Fruit fly (Drosophila melanogaster) whole organism, embryonic: ENCODE results near the gene Kyat.

ENCODE experiments used
- BEAF-32 ChIP-seq: fragments of 200-800 bp; sonication (Bioruptor generic); optimal IDR thresholded peaks from 3 replicates; lab custom pipeline; 2017; ENCODE audit warnings: missing biosample characterization, missing genetic modification characterization, mild to moderate bottlenecking, moderate library complexity, missing genetic modification reagents
- CG10274 ChIP-seq: fragments of 200-800 bp; sonication (Bioruptor generic); optimal IDR thresholded peaks from 3 replicates; lab custom pipeline; 2017; ENCODE audit warnings: missing biosample characterization, mild to moderate bottlenecking, missing genetic modification characterization
- CG11696 ChIP-seq: fragments of 200-800 bp; sonication (Bioruptor generic); IDR thresholded peaks from 2 replicates; pipeline ENCODE4 v1.3.6; 2022; ENCODE audit warnings: missing biosample characterization, missing genetic modification characterization
- CG12104 ChIP-seq: fragments of 200-800 bp; sonication (Bioruptor generic); optimal IDR thresholded peaks from 3 replicates; lab custom pipeline; 2016; ENCODE audit warnings: missing biosample characterization, missing genetic modification characterization
- CG13424 ChIP-seq: fragments of 200-800 bp; sonication (Bioruptor generic); optimal IDR thresholded peaks from 2 replicates; lab custom pipeline; 2019; ENCODE audit warnings: missing biosample characterization, mild to moderate bottlenecking, missing genetic modification characterization, moderate library complexity
- CG13624 ChIP-seq: fragments of 200-800 bp; sonication (Bioruptor generic); optimal IDR thresholded peaks from 2 replicates; lab custom pipeline; 2016; ENCODE audit warnings: missing biosample characterization, missing genetic modification characterization
- CG14710 ChIP-seq: fragments of 200-800 bp; sonication (Bioruptor generic); optimal IDR thresholded peaks from 3 replicates; lab custom pipeline; 2019; ENCODE audit warnings: missing biosample characterization, mild to moderate bottlenecking, missing genetic modification characterization, moderate library complexity
- CG15514 ChIP-seq: fragments of 200-800 bp; sonication (Bioruptor generic); optimal IDR thresholded peaks from 3 replicates; lab custom pipeline; 2017; ENCODE audit warnings: missing biosample characterization, missing genetic modification characterization, mild to moderate bottlenecking, moderate library complexity, missing genetic modification reagents
- CG18262 ChIP-seq: fragments of 200-800 bp; optimal IDR thresholded peaks from 3 replicates; lab custom pipeline; 2019; ENCODE audit warnings: missing biosample characterization, mild to moderate bottlenecking, missing genetic modification characterization, moderate library complexity
- CG32767 ChIP-seq: fragments of 200-800 bp; sonication (Bioruptor generic); IDR thresholded peaks from 2 replicates; pipeline ENCODE4 v1.3.6; 2022; ENCODE audit warnings: missing biosample characterization, missing genetic modification characterization
- CG34224 ChIP-seq: fragments of 200-800 bp; sonication (Bioruptor generic); IDR thresholded peaks from 3 replicates; pipeline ENCODE4 v1.3.6; 2022; ENCODE audit warnings: missing biosample characterization, missing genetic modification characterization; ENCODE audit not compliant: partially characterized antibody
- CG34376 ChIP-seq: fragments of 200-800 bp; sonication (Bioruptor generic); optimal IDR thresholded peaks from 2 replicates; lab custom pipeline; 2018; ENCODE audit warnings: missing biosample characterization, mild to moderate bottlenecking, missing genetic modification characterization
- CG3847 ChIP-seq: fragments of 200-800 bp; sonication (Bioruptor generic); IDR thresholded peaks from 2 replicates; pipeline ENCODE4 v1.3.6; 2022; ENCODE audit warnings: missing biosample characterization, missing genetic modification characterization
- CG3995 ChIP-seq: fragments of 200-800 bp; sonication (Bioruptor generic); optimal IDR thresholded peaks from 3 replicates; lab custom pipeline; 2016; ENCODE audit warnings: missing biosample characterization, missing genetic modification characterization
- CG4617 ChIP-seq: fragments of 200-800 bp; sonication (Bioruptor generic); optimal IDR thresholded peaks from 3 replicates; lab custom pipeline; 2016; ENCODE audit warnings: missing biosample characterization, missing genetic modification characterization, borderline replicate concordance
- CG5245 ChIP-seq: fragments of 200-800 bp; sonication (Bioruptor generic); optimal IDR thresholded peaks from 3 replicates; lab custom pipeline; 2016; ENCODE audit warnings: missing biosample characterization, missing genetic modification characterization
- CG6683 ChIP-seq: fragments of 200-800 bp; sonication (Bioruptor generic); optimal IDR thresholded peaks from 2 replicates; lab custom pipeline; 2017; ENCODE audit warnings: missing biosample characterization, mild to moderate bottlenecking, missing genetic modification characterization, missing genetic modification reagents
- CG6791 ChIP-seq: fragments of 200-800 bp; sonication (Bioruptor generic); IDR thresholded peaks from 3 replicates; pipeline ENCODE4 v1.3.6; 2022; ENCODE audit warnings: missing biosample characterization, missing genetic modification characterization; ENCODE audit not compliant: partially characterized antibody
- CG9817 ChIP-seq: fragments of 200-800 bp; sonication (Bioruptor generic); optimal IDR thresholded peaks from 2 replicates; lab custom pipeline; 2018; ENCODE audit warnings: missing biosample characterization, mild to moderate bottlenecking, missing genetic modification characterization, moderate library complexity
- CTCF ChIP-seq: fragments of 200-800 bp; sonication (Bioruptor generic); optimal IDR thresholded peaks from 2 replicates; lab custom pipeline; 2017; ENCODE audit warnings: missing biosample characterization, mild to moderate bottlenecking, missing genetic modification characterization, moderate library complexity
- Camta ChIP-seq: fragments of 200-800 bp; sonication (Bioruptor generic); optimal IDR thresholded peaks from 2 replicates; lab custom pipeline; 2016; ENCODE audit warnings: missing biosample characterization, missing genetic modification characterization
- Doc2 ChIP-seq: fragments of 200-800 bp; sonication (Bioruptor generic); IDR thresholded peaks from 2 replicates; pipeline ENCODE4 v1.3.6; 2022; ENCODE audit warnings: missing biosample characterization, missing genetic modification characterization
- Eip74EF ChIP-seq, 2 experiments: fragments of 200-800 bp in 1 of 2; fragments of >200 bp in 1 of 2; sonication (Bioruptor generic) in 1 of 2; optimal IDR thresholded peaks; 2 replicates each; lab custom pipeline; 2017 to 2019; ENCODE audit warnings: missing biosample characterization in 2 of 2, missing genetic modification characterization in 2 of 2, mild to moderate bottlenecking in 1 of 2, moderate library complexity in 1 of 2
- HLH4C ChIP-seq: fragments of 200-800 bp; sonication (Bioruptor generic); IDR thresholded peaks from 3 replicates; pipeline ENCODE4 v1.3.6; 2022; ENCODE audit warnings: missing biosample characterization, missing genetic modification characterization; ENCODE audit not compliant: partially characterized antibody
- HmgZ ChIP-seq: fragments of 200-800 bp; sonication (Bioruptor generic); optimal IDR thresholded peaks from 2 replicates; lab custom pipeline; 2018; ENCODE audit warnings: missing biosample characterization, mild to moderate bottlenecking, missing genetic modification characterization
- Pdp1 ChIP-seq, 2 experiments: fragments of 200-800 bp; sonication (Bioruptor generic); optimal IDR thresholded peaks; 3 replicates each; lab custom pipeline; 2016; ENCODE audit warnings: missing biosample characterization in 2 of 2, missing genetic modification characterization in 2 of 2, mild to moderate bottlenecking in 1 of 2, moderate library complexity in 1 of 2
- Sox102F ChIP-seq: fragments of 200-800 bp; sonication (Bioruptor generic); optimal IDR thresholded peaks from 2 replicates; lab custom pipeline; 2018; ENCODE audit warnings: missing biosample characterization, mild to moderate bottlenecking, missing genetic modification characterization, moderate library complexity
- TFAM ChIP-seq: fragments of 200-800 bp; sonication (Bioruptor generic); optimal IDR thresholded peaks from 2 replicates; lab custom pipeline; 2017; ENCODE audit warnings: missing biosample characterization, missing genetic modification characterization, inconsistent platforms
- ap ChIP-seq: fragments of 200-800 bp; sonication (Bioruptor generic); IDR thresholded peaks from 2 replicates; pipeline ENCODE4 v1.3.6; 2022; ENCODE audit warnings: missing biosample characterization, missing genetic modification characterization
- ato ChIP-seq: fragments of 200-800 bp; sonication (Bioruptor generic); IDR thresholded peaks from 2 replicates; pipeline ENCODE4 v1.3.6; 2022; ENCODE audit warnings: missing biosample characterization, missing genetic modification characterization; ENCODE audit not compliant: partially characterized antibody
- btn ChIP-seq: fragments of 200-800 bp; sonication (Bioruptor generic); optimal IDR thresholded peaks from 2 replicates; lab custom pipeline; 2016; ENCODE audit warnings: missing biosample characterization, missing genetic modification characterization
- cas ChIP-seq: fragments of 200-800 bp; sonication (Bioruptor generic); IDR thresholded peaks from 2 replicates; pipeline ENCODE4 v1.3.6; 2022; ENCODE audit warnings: missing biosample characterization, missing genetic modification characterization
- chn ChIP-seq: fragments of 200-800 bp; sonication (Bioruptor generic); optimal IDR thresholded peaks from 2 replicates; lab custom pipeline; 2016; ENCODE audit warnings: missing biosample characterization, missing genetic modification characterization
- dati ChIP-seq: fragments of 200-800 bp; sonication (Bioruptor generic); IDR thresholded peaks from 2 replicates; pipeline ENCODE4 v1.3.6; 2022; ENCODE audit warnings: missing biosample characterization, missing genetic modification characterization
- gce ChIP-seq: fragments of 200-800 bp; sonication (Bioruptor generic); IDR thresholded peaks from 3 replicates; pipeline ENCODE4 v1.3.6; 2022; ENCODE audit warnings: missing biosample characterization, missing genetic modification characterization
- gem ChIP-seq: fragments of 200-800 bp; sonication (Bioruptor generic); optimal IDR thresholded peaks from 2 replicates; lab custom pipeline; 2019; ENCODE audit warnings: missing biosample characterization, mild to moderate bottlenecking, missing genetic modification characterization, moderate library complexity
- gfzf ChIP-seq: fragments of 200-800 bp; sonication (Bioruptor generic); optimal IDR thresholded peaks from 2 replicates; lab custom pipeline; 2016; ENCODE audit warnings: missing biosample characterization, mild to moderate bottlenecking, missing genetic modification characterization, moderate library complexity
- hb ChIP-seq: fragments of 200-800 bp; sonication (Bioruptor generic); IDR thresholded peaks from 3 replicates; pipeline ENCODE4 v1.3.6; 2022; ENCODE audit warnings: missing biosample characterization, missing genetic modification characterization; ENCODE audit not compliant: partially characterized antibody
- hbn ChIP-seq: fragments of 200-800 bp; sonication (Bioruptor generic); IDR thresholded peaks from 2 replicates; pipeline ENCODE4 v1.3.6; 2022; ENCODE audit warnings: missing biosample characterization, missing genetic modification characterization; ENCODE audit not compliant: partially characterized antibody
- nmo ChIP-seq: fragments of 200-800 bp; sonication (Bioruptor generic); optimal IDR thresholded peaks from 2 replicates; lab custom pipeline; 2018; ENCODE audit warnings: missing biosample characterization, mild to moderate bottlenecking, missing genetic modification characterization, moderate library complexity
- nom ChIP-seq: fragments of 200-800 bp; sonication (Bioruptor generic); optimal IDR thresholded peaks from 2 replicates; lab custom pipeline; 2017; ENCODE audit warnings: missing biosample characterization, missing genetic modification characterization, mild to moderate bottlenecking, moderate library complexity, missing genetic modification reagents
- pfk ChIP-seq: fragments of 200-800 bp; sonication (Bioruptor generic); optimal IDR thresholded peaks from 2 replicates; lab custom pipeline; 2018; ENCODE audit warnings: missing biosample characterization, mild to moderate bottlenecking, missing genetic modification characterization, moderate library complexity
- pho ChIP-seq: fragments of 200-800 bp; sonication (Bioruptor generic); optimal IDR thresholded peaks from 2 replicates; lab custom pipeline; 2016; ENCODE audit warnings: missing biosample characterization, missing genetic modification characterization
- pzg ChIP-seq: fragments of 200-800 bp; sonication (Bioruptor generic); optimal IDR thresholded peaks from 3 replicates; lab custom pipeline; 2018; ENCODE audit warnings: missing biosample characterization, mild to moderate bottlenecking, missing genetic modification characterization, moderate library complexity
- sens ChIP-seq: fragments of 200-800 bp; sonication (Bioruptor generic); peaks from one replicate; lab custom pipeline; 2016; ENCODE audit warnings: missing biosample characterization, missing genetic modification characterization
- slou ChIP-seq: fragments of 200-800 bp; sonication (Bioruptor generic); optimal IDR thresholded peaks from 3 replicates; lab custom pipeline; 2016; ENCODE audit warnings: missing biosample characterization, missing genetic modification characterization
- sug ChIP-seq: fragments of 200-800 bp; optimal IDR thresholded peaks from 2 replicates; lab custom pipeline; 2019; ENCODE audit warnings: missing biosample characterization, mild to moderate bottlenecking, missing genetic modification characterization, moderate library complexity
- trem ChIP-seq: fragments of 200-800 bp; optimal IDR thresholded peaks from 3 replicates; lab custom pipeline; 2019; ENCODE audit warnings: missing biosample characterization, mild to moderate bottlenecking, missing genetic modification characterization, moderate library complexity
- unc-4 ChIP-seq: fragments of 200-800 bp; sonication (Bioruptor generic); IDR thresholded peaks from 2 replicates; pipeline ENCODE4 v1.3.6; 2022; ENCODE audit warnings: missing biosample characterization, missing genetic modification characterization; ENCODE audit not compliant: partially characterized antibody
- z ChIP-seq: fragments of 200-800 bp; sonication (Bioruptor generic); IDR thresholded peaks from 3 replicates; pipeline ENCODE4 v1.3.6; 2022; ENCODE audit warnings: missing biosample characterization, missing genetic modification characterization

Gene Kyat

DNA sequence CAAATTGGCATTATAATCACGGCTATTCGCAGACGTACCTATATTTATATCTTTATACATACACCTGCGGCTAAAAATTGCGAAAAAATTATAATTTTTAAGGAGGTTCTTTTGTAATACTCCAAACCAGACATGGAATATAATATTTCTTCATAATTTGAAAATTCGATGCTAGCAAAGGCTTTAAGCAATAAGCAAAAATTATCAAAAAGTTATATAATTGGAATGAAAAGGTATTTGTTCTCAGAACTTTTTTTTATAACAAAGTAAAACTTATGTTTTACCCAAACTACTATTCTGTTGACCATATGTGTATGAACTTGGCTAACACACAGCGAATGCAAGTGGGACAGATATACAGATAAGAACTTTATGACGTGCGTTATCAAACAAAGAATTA lies 16.7 kb downstream of the Kyat start:
- TF ChIP-seq CG13424 (tag; lab: Kevin White, UChicago) (no peak), CG5245 (GFP tag; lab: Kevin White, UChicago) (no peak), sens (GFP tag; lab: Kevin White, UChicago) (peak; percentile 72), Doc2 (GFP tag; lab: Robert Waterston, UW) (no peak), pfk (GFP tag; lab: Kevin White, UChicago) (no peak), sug (tag; lab: Kevin White, UChicago) (no peak), Camta (no peak), btn (GFP tag; lab: Kevin White, UChicago) (no peak), Sox102F (GFP tag; lab: Kevin White, UChicago) (peak; percentile 5), CG18262 (tag; lab: Kevin White, UChicago) (no peak), CG9817 (tag; lab: Kevin White, UChicago) (no peak), hbn (GFP tag; lab: Robert Waterston, UW) (no peak), CG12104 (GFP tag; lab: Kevin White, UChicago) (no peak), Pdp1 (GFP tag; optimal IDR thresholded peaks at IDR 0.05; lab: Kevin White, UChicago) (peak in 1 of 2 experiments; percentile 26), CG10274 (no peak), CG11696 (peak; percentile 75), gem (peak; percentile 11), chn (no peak), CG3995 (GFP tag; lab: Kevin White, UChicago) (no peak)

DNA sequence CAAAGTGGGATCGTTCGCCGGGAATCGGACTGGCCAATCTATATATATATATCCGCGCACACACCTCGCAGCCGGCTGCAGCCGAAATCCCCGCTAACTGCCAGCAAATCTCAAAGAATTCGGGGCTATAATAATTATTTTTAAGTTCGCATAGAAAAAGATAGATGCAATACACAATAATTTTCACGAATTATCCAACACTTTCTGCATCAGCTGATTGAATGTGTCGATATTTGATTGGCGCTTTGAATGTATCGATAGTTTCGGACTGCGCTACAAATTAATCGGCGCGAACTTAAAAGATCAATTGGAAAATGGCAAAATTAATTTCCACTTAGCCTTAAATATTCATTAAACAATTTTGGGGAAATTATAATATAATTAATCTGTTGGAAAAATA lies 25.5 kb downstream of the Kyat start, which contains the start of gene Sbf:
Gene Sbf, minus strand, starts transcription at position 169 of the 400 bp plus-strand sequence.
- TF ChIP-seq TFAM (GFP tag; lab: Kevin White, UChicago) (no peak), gce (no peak), CG14710 (tag; lab: Kevin White, UChicago) (peak; percentile 62), nom (GFP tag; lab: Kevin White, UChicago) (peak; percentile 41), ap (GFP tag; lab: Robert Waterston, UW) (no peak), cas (GFP tag; lab: Robert Waterston, UW) (no peak), BEAF-32 (GFP tag; lab: Kevin White, UChicago) (peak; percentile 87), z (GFP tag; lab: Robert Waterston, UW) (no peak), CTCF (GFP tag; lab: Kevin White, UChicago) (peak; percentile 25), hb (peak; percentile 72; the same call in 2 of the 3 replicates), HmgZ (tag; lab: Kevin White, UChicago) (peak; percentile 66), CG6683 (GFP tag; lab: Kevin White, UChicago) (no peak), HLH4C (GFP tag; lab: Robert Waterston, UW) (peak; percentile 76), gfzf (GFP tag; lab: Kevin White, UChicago) (peak; percentile 8), trem (peak; percentile 81), CG6791 (peak; percentile 87), CG4617 (GFP tag; lab: Kevin White, UChicago) (peak; percentile 76), nmo (GFP tag; lab: Kevin White, UChicago) (peak; percentile 39), CG13624 (GFP tag; lab: Kevin White, UChicago) (peak; percentile 31), unc-4 (GFP tag; lab: Robert Waterston, UW) (peak; percentile 85), CG34376 (GFP tag; lab: Kevin White, UChicago) (peak; percentile 41), CG3847 (peak; percentile 58; the same call in 1 of the 2 replicates), CG34224 (GFP tag; lab: Robert Waterston, UW) (peak; percentile 91), slou (GFP tag; lab: Kevin White, UChicago) (no peak), CG15514 (GFP tag; lab: Kevin White, UChicago) (peak; percentile 74), CG32767 (GFP tag; lab: Robert Waterston, UW) (peak; percentile 37; the same call in 1 of the 2 replicates), pzg (GFP tag; lab: Kevin White, UChicago) (peak; percentile 89), ato (GFP tag; lab: Robert Waterston, UW) (peak; percentile 83), dati (GFP tag; lab: Robert Waterston, UW) (no peak), Eip74EF (GFP tag; optimal IDR thresholded peaks at IDR 0.05; lab: Kevin White, UChicago) (no peak), pho (GFP tag; lab: Kevin White, UChicago) (peak; percentile 28)
